Fruit fly (Drosophila melanogaster): ENCODE results near the gene Cyp40.

DNA sequence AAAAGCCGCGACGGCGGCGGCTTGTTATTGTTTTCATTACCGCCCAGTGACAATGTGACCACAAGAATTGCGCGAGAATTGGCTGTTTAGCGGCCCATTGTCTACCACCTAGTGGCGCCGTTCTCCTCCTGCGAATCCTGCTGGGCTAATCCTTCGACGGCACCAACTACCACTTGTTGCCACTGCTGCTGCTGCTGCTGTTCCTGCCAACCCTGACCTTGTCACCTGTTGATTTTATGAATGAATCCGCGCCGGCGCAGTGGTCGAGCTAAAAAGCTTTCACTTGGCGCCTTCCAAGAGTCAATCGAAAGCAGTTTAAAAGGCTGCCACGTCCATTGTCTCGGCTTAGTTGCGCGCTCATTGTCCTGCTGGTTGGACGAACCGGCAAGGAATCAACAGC lies 15.3 kb downstream of the Cyp40 start, which contains the start of gene CNMaR:
- no peak for TF ChIP-seq h (optimal IDR thresholded peaks at IDR 0.05)
- no peak for TF ChIP-seq Myc (optimal IDR thresholded peaks at IDR 0.05)
- no peak for TF ChIP-seq Sin3A (optimal IDR thresholded peaks at IDR 0.05)

All from Kc167 (cell line).